Worm (Caenorhabditis elegans): ENCODE data around the gene ZK1128.1.

DNA sequence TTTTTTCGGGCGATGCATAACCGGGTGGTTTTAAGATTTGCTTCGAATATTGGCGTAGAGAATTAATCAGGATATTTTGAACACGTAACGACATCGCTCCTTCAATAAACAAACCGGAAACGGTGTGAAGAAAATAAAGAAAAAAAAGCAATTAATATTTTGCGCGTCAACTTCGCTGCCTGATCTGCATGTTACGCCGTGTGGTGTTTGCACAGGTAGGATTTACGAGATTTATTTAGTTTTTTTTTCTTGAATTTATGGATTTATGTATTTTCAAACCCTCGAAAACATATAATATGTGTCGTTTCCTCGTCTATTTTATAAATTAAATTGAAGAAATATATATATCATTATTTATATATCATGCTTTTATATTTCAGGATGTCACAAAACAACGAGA lies at the start of gene ZK1128.1, which contains the start of gene mett-10:
- TF ChIP-seq snpc-1.3 (tag; optimal IDR thresholded peaks at IDR 0.05; ENCODE audit: insufficient read depth) (no peak), pha-4 (tag; optimal IDR thresholded peaks at IDR 0.05) (no peak)
